Fruit fly (Drosophila melanogaster) whole organism, embryonic: ENCODE results near the gene cue.

Experiments
- Bdp1 ChIP-seq: fragments of 200-800 bp; sonication (Bioruptor generic); optimal IDR thresholded peaks from 3 replicates; lab custom pipeline; 2016; ENCODE audit warnings: missing biosample characterization, missing genetic modification characterization
- CG10654 ChIP-seq: fragments of 200-800 bp; sonication (Bioruptor generic); optimal IDR thresholded peaks from 2 replicates; lab custom pipeline; 2016; ENCODE audit warnings: missing biosample characterization, missing genetic modification characterization
- CG11695 ChIP-seq: fragments of 200-800 bp; sonication (Bioruptor generic); IDR thresholded peaks from 3 replicates; pipeline ENCODE4 v1.3.6; 2022; ENCODE audit warnings: missing biosample characterization, missing genetic modification characterization
- CG12071 ChIP-seq: fragments of 200-800 bp; sonication (Bioruptor generic); optimal IDR thresholded peaks from 3 replicates; lab custom pipeline; 2018; ENCODE audit warnings: missing biosample characterization, mild to moderate bottlenecking, missing genetic modification characterization
- CG1233 ChIP-seq: fragments of 200-800 bp; sonication (Bioruptor generic); optimal IDR thresholded peaks from 4 replicates; lab custom pipeline; 2018; ENCODE audit warnings: missing biosample characterization, mild to moderate bottlenecking, missing genetic modification characterization
- CG12744 ChIP-seq: fragments of 200-800 bp; sonication (Bioruptor generic); optimal IDR thresholded peaks from 2 replicates; lab custom pipeline; 2016; ENCODE audit warnings: missing biosample characterization, missing genetic modification characterization
- CG13123 ChIP-seq: fragments of 200-800 bp; sonication (Bioruptor generic); optimal IDR thresholded peaks from 2 replicates; lab custom pipeline; 2016; ENCODE audit warnings: missing biosample characterization, missing genetic modification characterization
- CG15269 ChIP-seq: fragments of 200-800 bp; sonication (Bioruptor generic); optimal IDR thresholded peaks from 2 replicates; lab custom pipeline; 2018; ENCODE audit warnings: missing biosample characterization, mild to moderate bottlenecking, missing genetic modification characterization, moderate library complexity
- CG17328 ChIP-seq: fragments of 200-800 bp; sonication (Bioruptor generic); IDR thresholded peaks from 2 replicates; pipeline ENCODE4 v1.3.6; 2022; ENCODE audit warnings: missing biosample characterization, missing genetic modification characterization
- CG2202 ChIP-seq: fragments of 200-800 bp; sonication (Bioruptor generic); optimal IDR thresholded peaks from 2 replicates; lab custom pipeline; 2018; ENCODE audit warnings: missing biosample characterization, mild to moderate bottlenecking, missing genetic modification characterization
- CG2889 ChIP-seq: fragments of 200-800 bp; sonication (Bioruptor generic); IDR thresholded peaks from 3 replicates; pipeline ENCODE4 v1.3.6; 2022; ENCODE audit warnings: missing biosample characterization, missing genetic modification characterization
- CG30020 ChIP-seq: fragments of 200-800 bp; optimal IDR thresholded peaks from 2 replicates; lab custom pipeline; 2019; ENCODE audit warnings: missing biosample characterization, mild to moderate bottlenecking, missing genetic modification characterization, moderate library complexity
- CG30431 ChIP-seq: fragments of 200-800 bp; sonication (Bioruptor generic); optimal IDR thresholded peaks from 2 replicates; lab custom pipeline; 2017; ENCODE audit warnings: missing biosample characterization, missing genetic modification characterization
- CG34422 ChIP-seq: fragments of 200-800 bp; sonication (Bioruptor generic); IDR thresholded peaks from 3 replicates; pipeline ENCODE4 v1.3.6; 2022; ENCODE audit warnings: missing biosample characterization, missing genetic modification characterization
- CG3847 ChIP-seq: fragments of 200-800 bp; sonication (Bioruptor generic); IDR thresholded peaks from 2 replicates; pipeline ENCODE4 v1.3.6; 2022; ENCODE audit warnings: missing biosample characterization, missing genetic modification characterization
- CG4617 ChIP-seq: fragments of 200-800 bp; sonication (Bioruptor generic); optimal IDR thresholded peaks from 3 replicates; lab custom pipeline; 2016; ENCODE audit warnings: missing biosample characterization, missing genetic modification characterization, borderline replicate concordance
- CG5953 ChIP-seq: fragments of 200-800 bp; sonication (Bioruptor generic); IDR thresholded peaks from 2 replicates; pipeline ENCODE4 v1.3.6; 2022; ENCODE audit warnings: missing biosample characterization, missing genetic modification characterization
- CG6683 ChIP-seq: fragments of 200-800 bp; sonication (Bioruptor generic); optimal IDR thresholded peaks from 2 replicates; lab custom pipeline; 2017; ENCODE audit warnings: missing biosample characterization, mild to moderate bottlenecking, missing genetic modification characterization, missing genetic modification reagents
- CG7745 ChIP-seq: fragments of 200-800 bp; sonication (Bioruptor generic); optimal IDR thresholded peaks from 2 replicates; lab custom pipeline; 2018; ENCODE audit warnings: missing biosample characterization, mild to moderate bottlenecking, missing genetic modification characterization, moderate library complexity
- CG7839 ChIP-seq: fragments of 200-800 bp; sonication (Bioruptor generic); optimal IDR thresholded peaks from 3 replicates; lab custom pipeline; 2018; ENCODE audit warnings: missing biosample characterization, mild to moderate bottlenecking, missing genetic modification characterization, moderate library complexity
- CG9437 ChIP-seq: fragments of 200-800 bp; sonication (Bioruptor generic); optimal IDR thresholded peaks from 2 replicates; lab custom pipeline; 2018; ENCODE audit warnings: missing biosample characterization, mild to moderate bottlenecking, missing genetic modification characterization
- D ChIP-seq, 2 experiments: fragments of 200-800 bp in 1 of 2; fragments of >200 bp in 1 of 2; sonication (Bioruptor generic) in 1 of 2; optimal IDR thresholded peaks; 2 replicates in 1 of 2; 3 replicates in 1 of 2; lab custom pipeline; 2017; ENCODE audit warnings: mild to moderate bottlenecking in 1 of 2, missing biosample characterization in 1 of 2, missing genetic modification characterization in 1 of 2, missing genetic modification reagents in 1 of 2
- Eip74EF ChIP-seq, 2 experiments: fragments of 200-800 bp in 1 of 2; fragments of >200 bp in 1 of 2; sonication (Bioruptor generic) in 1 of 2; optimal IDR thresholded peaks; 2 replicates each; lab custom pipeline; 2017 to 2019; ENCODE audit warnings: missing biosample characterization in 2 of 2, missing genetic modification characterization in 2 of 2, mild to moderate bottlenecking in 1 of 2, moderate library complexity in 1 of 2
- HmgD ChIP-seq: fragments of 200-800 bp; sonication (Bioruptor generic); optimal IDR thresholded peaks from 3 replicates; lab custom pipeline; 2016; ENCODE audit warnings: missing biosample characterization, missing genetic modification characterization
- HmgZ ChIP-seq: fragments of 200-800 bp; sonication (Bioruptor generic); optimal IDR thresholded peaks from 2 replicates; lab custom pipeline; 2018; ENCODE audit warnings: missing biosample characterization, mild to moderate bottlenecking, missing genetic modification characterization
- Kr ChIP-seq: fragments of 200-800 bp; sonication (Bioruptor generic); optimal IDR thresholded peaks from 2 replicates; lab custom pipeline; 2017; ENCODE audit warnings: missing biosample characterization, mild to moderate bottlenecking, missing genetic modification characterization
- MESR4 ChIP-seq: fragments of 200-800 bp; sonication (Bioruptor generic); optimal IDR thresholded peaks from 2 replicates; lab custom pipeline; 2018; ENCODE audit warnings: missing biosample characterization, mild to moderate bottlenecking, missing genetic modification characterization, moderate library complexity
- Max ChIP-seq: fragments of 200-800 bp; sonication (Bioruptor generic); optimal IDR thresholded peaks from 2 replicates; lab custom pipeline; 2016; ENCODE audit warnings: missing biosample characterization, mild to moderate bottlenecking, missing genetic modification characterization
- Mrtf ChIP-seq: fragments of 200-800 bp; sonication (Bioruptor generic); IDR thresholded peaks from 3 replicates; pipeline ENCODE4 v1.3.6; 2022; ENCODE audit warnings: missing biosample characterization, missing genetic modification characterization
- NC2β ChIP-seq: fragments of 200-800 bp; sonication (Bioruptor generic); optimal IDR thresholded peaks from 2 replicates; lab custom pipeline; 2016; ENCODE audit warnings: missing biosample characterization, missing genetic modification characterization
- al ChIP-seq: fragments of 200-800 bp; sonication (Bioruptor generic); IDR thresholded peaks from 2 replicates; pipeline ENCODE4 v1.3.6; 2022; ENCODE audit warnings: missing biosample characterization, missing genetic modification characterization
- cg ChIP-seq: fragments of 200-800 bp; sonication (Bioruptor generic); optimal IDR thresholded peaks from 3 replicates; lab custom pipeline; 2019; ENCODE audit warnings: missing biosample characterization, mild to moderate bottlenecking, missing genetic modification characterization, moderate library complexity
- chinmo ChIP-seq: fragments of 200-800 bp; sonication (Bioruptor generic); IDR thresholded peaks from 4 replicates; pipeline ENCODE4 v1.3.6; 2022; ENCODE audit warnings: missing biosample characterization, missing genetic modification characterization; ENCODE audit not compliant: partially characterized antibody
- cwo ChIP-seq: fragments of 200-800 bp; sonication (Bioruptor generic); optimal IDR thresholded peaks from 3 replicates; lab custom pipeline; 2017; ENCODE audit warnings: missing biosample characterization, missing genetic modification characterization, mild to moderate bottlenecking, moderate library complexity, missing genetic modification reagents
- dan ChIP-seq: fragments of 200-800 bp; sonication (Bioruptor generic); IDR thresholded peaks from 2 replicates; pipeline ENCODE4 v1.3.6; 2022; ENCODE audit warnings: missing biosample characterization, missing genetic modification characterization
- fd96Cb ChIP-seq: fragments of 200-800 bp; sonication (Bioruptor generic); optimal IDR thresholded peaks from 2 replicates; lab custom pipeline; 2018; ENCODE audit warnings: missing biosample characterization, mild to moderate bottlenecking, missing genetic modification characterization, moderate library complexity
- ftz-f1 ChIP-seq: fragments of 200-800 bp; sonication (Bioruptor generic); optimal IDR thresholded peaks from 2 replicates; lab custom pipeline; 2016; ENCODE audit warnings: missing biosample characterization, missing genetic modification characterization
- grn ChIP-seq: fragments of 200-800 bp; sonication (Bioruptor generic); optimal IDR thresholded peaks from 3 replicates; lab custom pipeline; 2017; ENCODE audit warnings: missing biosample characterization, missing genetic modification characterization
- knrl ChIP-seq: fragments of 200-800 bp; sonication (Bioruptor generic); IDR thresholded peaks from 3 replicates; pipeline ENCODE4 v1.3.6; 2022; ENCODE audit warnings: missing biosample characterization, missing genetic modification characterization; ENCODE audit not compliant: partially characterized antibody
- lola ChIP-seq, 3 experiments: fragments of >200 bp in 2 of 3; fragments of 200-800 bp in 1 of 3; sonication (Bioruptor generic) in 1 of 3; optimal IDR thresholded peaks; 2 replicates each; lab custom pipeline; 2017 to 2019; ENCODE audit warnings: missing biosample characterization in 3 of 3, missing genetic modification characterization in 3 of 3, mild to moderate bottlenecking in 1 of 3, moderate library complexity in 1 of 3
- nau ChIP-seq: fragments of 200-800 bp; sonication (Bioruptor generic); optimal IDR thresholded peaks from 3 replicates; lab custom pipeline; 2017; ENCODE audit warnings: missing biosample characterization, mild to moderate bottlenecking, missing genetic modification characterization, missing genetic modification reagents
- odd ChIP-seq: fragments of 200-800 bp; sonication (Bioruptor generic); optimal IDR thresholded peaks from 2 replicates; lab custom pipeline; 2017; ENCODE audit warnings: missing biosample characterization, mild to moderate bottlenecking, missing genetic modification characterization
- otp ChIP-seq: fragments of 200-800 bp; sonication (Bioruptor generic); IDR thresholded peaks from 3 replicates; pipeline ENCODE4, ENCODE4 v1.3.6; 2022; ENCODE audit warnings: missing biosample characterization, missing genetic modification characterization
- pfk ChIP-seq: fragments of 200-800 bp; sonication (Bioruptor generic); optimal IDR thresholded peaks from 2 replicates; lab custom pipeline; 2018; ENCODE audit warnings: missing biosample characterization, mild to moderate bottlenecking, missing genetic modification characterization, moderate library complexity
- seq ChIP-seq: fragments of 200-800 bp; sonication (Bioruptor generic); IDR thresholded peaks from 2 replicates; pipeline ENCODE4 v1.3.6; 2022; ENCODE audit warnings: missing biosample characterization, missing genetic modification characterization
- stc ChIP-seq: fragments of 200-800 bp; sonication (Bioruptor generic); IDR thresholded peaks from 2 replicates; pipeline ENCODE4 v1.3.6; 2022; ENCODE audit warnings: missing biosample characterization, missing genetic modification characterization
- tna ChIP-seq: fragments of 200-800 bp; sonication (Bioruptor generic); IDR thresholded peaks from 2 replicates; pipeline ENCODE4 v1.3.6; 2022; ENCODE audit warnings: missing biosample characterization, missing genetic modification characterization; ENCODE audit not compliant: partially characterized antibody
- trem ChIP-seq: fragments of 200-800 bp; optimal IDR thresholded peaks from 3 replicates; lab custom pipeline; 2019; ENCODE audit warnings: missing biosample characterization, mild to moderate bottlenecking, missing genetic modification characterization, moderate library complexity
- wek ChIP-seq: fragments of 200-800 bp; sonication (Bioruptor generic); optimal IDR thresholded peaks from 3 replicates; lab custom pipeline; 2018; ENCODE audit warnings: missing biosample characterization, mild to moderate bottlenecking, missing genetic modification characterization, moderate library complexity

The cue gene

DNA sequence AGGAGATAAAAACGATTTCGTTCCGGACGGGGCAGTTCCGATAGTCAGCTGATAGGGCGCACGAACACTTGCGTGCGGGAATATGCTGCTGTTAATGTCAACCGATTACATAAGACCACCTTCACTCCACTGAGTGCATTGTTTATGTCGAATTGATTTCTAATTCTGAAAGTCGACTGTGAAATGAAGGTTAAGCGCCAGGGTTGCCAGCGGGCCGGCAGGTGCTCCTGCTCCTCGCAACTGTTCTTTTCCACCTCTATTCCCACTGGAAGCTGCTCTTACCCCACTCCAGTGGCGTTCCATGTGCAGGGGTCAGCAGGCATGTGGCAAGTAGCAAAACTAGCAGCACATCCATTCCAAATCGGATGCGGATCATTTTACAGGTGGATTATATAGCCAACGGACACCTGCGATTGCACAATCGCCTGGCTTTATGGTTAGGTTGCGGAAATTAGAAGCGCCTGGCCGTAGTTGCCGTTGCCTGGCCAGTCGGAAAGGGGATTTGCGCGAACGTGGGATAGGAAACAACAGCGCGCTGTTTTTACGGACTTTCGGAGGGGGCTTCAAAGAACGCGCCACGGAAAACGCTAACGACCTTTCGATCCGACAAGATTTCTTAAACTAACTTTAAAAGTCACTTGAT is at the start of gene cue:
TSS of gene cue (minus strand) at position 641 of the 643 bp plus-strand sequence.
- no peak for TF ChIP-seq odd (GFP tag; lab: Kevin White, UChicago)
- TF ChIP-seq CG2889 (GFP tag; lab: Robert Waterston, UW) = no peak
- TF ChIP-seq CG10654 (GFP tag; lab: Kevin White, UChicago) = no peak
- 0 out of 3 replicates have a peak, but pooled peaks have one; percentile 41 for TF ChIP-seq CG34422
- TF ChIP-seq CG13123 (GFP tag; lab: Kevin White, UChicago) = no peak
- TF ChIP-seq lola (GFP tag; optimal IDR thresholded peaks at IDR 0.05; lab: Kevin White, UChicago) = no peak
- no peak for TF ChIP-seq nau (GFP tag; lab: Kevin White, UChicago)
- TF ChIP-seq CG30020 (tag; lab: Kevin White, UChicago) = no peak
- peak; percentile 43 for TF ChIP-seq MESR4 (GFP tag; lab: Kevin White, UChicago)
- TF ChIP-seq dan (GFP tag; lab: Robert Waterston, UW) = no peak
- no peak for TF ChIP-seq knrl (GFP tag; lab: Robert Waterston, UW)
- no peak for TF ChIP-seq pfk (GFP tag; lab: Kevin White, UChicago)
- no peak for TF ChIP-seq CG2202 (tag; lab: Kevin White, UChicago)
- TF ChIP-seq CG17328 (GFP tag; lab: Robert Waterston, UW) = no peak
- TF ChIP-seq CG4617 (GFP tag; lab: Kevin White, UChicago) = no peak
- no peak for TF ChIP-seq tna (GFP tag; lab: Robert Waterston, UW)
- no peak for TF ChIP-seq stc (GFP tag; lab: Robert Waterston, UW)
- no peak for TF ChIP-seq CG12071 (GFP tag; lab: Kevin White, UChicago)
- TF ChIP-seq CG11695 (GFP tag; lab: Robert Waterston, UW) = no peak
- no peak for TF ChIP-seq CG30431 (GFP tag; lab: Kevin White, UChicago)
- no peak for TF ChIP-seq fd96Cb (tag; lab: Kevin White, UChicago)
- TF ChIP-seq Mrtf (GFP tag; lab: Robert Waterston, UW) = no peak
- no peak for TF ChIP-seq CG7839
- TF ChIP-seq CG9437 (GFP tag; lab: Kevin White, UChicago) = no peak
- TF ChIP-seq Eip74EF (GFP tag; optimal IDR thresholded peaks at IDR 0.05; lab: Kevin White, UChicago) = no peak
- no peak for TF ChIP-seq CG7745 (tag; lab: Kevin White, UChicago)
- no peak for TF ChIP-seq HmgZ
- 0 out of 3 replicates have a peak, but pooled peaks have one; percentile 16 for TF ChIP-seq otp (GFP tag; lab: Robert Waterston, UW)
- TF ChIP-seq ftz-f1 (GFP tag; lab: Kevin White, UChicago) = peak; percentile 53
- TF ChIP-seq CG3847 (GFP tag; lab: Robert Waterston, UW) = no peak
- TF ChIP-seq CG1233 (GFP tag; lab: Kevin White, UChicago) = no peak
- no peak for TF ChIP-seq trem (tag; lab: Kevin White, UChicago)
- TF ChIP-seq CG12744 (GFP tag; lab: Kevin White, UChicago) = no peak
- TF ChIP-seq grn (GFP tag; lab: Kevin White, UChicago) = no peak
- no peak for TF ChIP-seq Bdp1 (GFP tag; lab: Kevin White, UChicago)
- no peak for TF ChIP-seq Kr (GFP tag; lab: Kevin White, UChicago)
- TF ChIP-seq Max (GFP tag; lab: Kevin White, UChicago) = no peak
- no peak for TF ChIP-seq CG5953 (GFP tag; lab: Robert Waterston, UW)
- peak; percentile 51 for TF ChIP-seq D (optimal IDR thresholded peaks at IDR 0.05; lab: Kevin White, UChicago)
- TF ChIP-seq D (GFP tag; optimal IDR thresholded peaks at IDR 0.05; lab: Kevin White, UChicago) = no peak
- TF ChIP-seq wek (GFP tag; lab: Kevin White, UChicago) = no peak
- no peak for TF ChIP-seq NC2β (GFP tag; lab: Kevin White, UChicago)
- TF ChIP-seq CG6683 (GFP tag; lab: Kevin White, UChicago) = no peak
- 0 out of 2 replicates have a peak, but pooled peaks have one; percentile 6 for TF ChIP-seq seq
- TF ChIP-seq HmgD (GFP tag; lab: Kevin White, UChicago) = no peak
- TF ChIP-seq CG15269 (tag; lab: Kevin White, UChicago) = no peak
- 0 out of 4 replicates have a peak, but pooled peaks have one; percentile 18 for TF ChIP-seq chinmo (GFP tag; lab: Robert Waterston, UW)
- TF ChIP-seq cg (GFP tag; lab: Kevin White, UChicago) = peak; percentile 26
- TF ChIP-seq cwo (GFP tag; lab: Kevin White, UChicago) = no peak
- no peak for TF ChIP-seq al (GFP tag; lab: Robert Waterston, UW)
